Worm (Caenorhabditis elegans) whole organism, L4 larva: ENCODE data around the gene F16B4.2.

Experiments
- F10B5.3 ChIP-seq: sonication (generic microtip); optimal IDR thresholded peaks from 2 replicates; lab custom pipeline; 2016; ENCODE audit warnings: mild to moderate bottlenecking, missing genetic modification characterization, missing compliant biosample characterization
- F37D6.2 ChIP-seq: sonication (generic microtip); optimal IDR thresholded peaks from 2 replicates; lab custom pipeline; 2016; ENCODE audit warnings: mild to moderate bottlenecking, missing genetic modification characterization, missing compliant biosample characterization
- F49E8.2 ChIP-seq: sonication (generic microtip); optimal IDR thresholded peaks from 2 replicates; lab custom pipeline; 2016; ENCODE audit warnings: missing compliant biosample characterization, mild to moderate bottlenecking, missing genetic modification characterization, borderline replicate concordance
- aha-1 ChIP-seq: fragments of 150-350 bp; peaks from one replicate; lab custom pipeline; 2014; ENCODE audit warnings: missing biosample characterization, missing genetic modification characterization
- ctbp-1 ChIP-seq: fragments of 200-800 bp; sonication (Bioruptor generic); IDR thresholded peaks from 2 replicates; pipeline ENCODE4 v1.3.6; 2022; ENCODE audit warnings: missing genetic modification reagents, missing genetic modification characterization, missing compliant biosample characterization
- daf-16 ChIP-seq, 3 experiments: sonication (generic microtip); optimal IDR thresholded peaks; 2 replicates each; lab custom pipeline; 2016 to 2017; ENCODE audit warnings: missing genetic modification characterization in 3 of 3, missing genetic modification reagents in 3 of 3, mild to moderate bottlenecking in 2 of 3, missing compliant biosample characterization in 2 of 3, missing biosample characterization in 1 of 3, moderate library complexity in 1 of 3
- daf-8 ChIP-seq: fragments of 200-800 bp; sonication (Bioruptor generic); IDR thresholded peaks from 2 replicates; pipeline ENCODE4 v1.3.6; 2022; ENCODE audit warnings: missing genetic modification characterization, missing compliant biosample characterization
- dmd-9 ChIP-seq: fragments of 200-800 bp; sonication (Bioruptor generic); IDR thresholded peaks from 2 replicates; pipeline ENCODE4 v1.3.6; 2022; ENCODE audit warnings: missing genetic modification reagents, missing genetic modification characterization, missing compliant biosample characterization
- duxl-1 ChIP-seq: sonication (generic microtip); optimal IDR thresholded peaks from 2 replicates; lab custom pipeline; 2016; ENCODE audit warnings: mild to moderate bottlenecking, missing genetic modification characterization, moderate library complexity, missing compliant biosample characterization; ENCODE audit not compliant: poor library complexity
- dve-1 ChIP-seq: sonication (generic microtip); optimal IDR thresholded peaks from 2 replicates; lab custom pipeline; 2017; ENCODE audit warnings: antibody characterized with exemption, mild to moderate bottlenecking, missing genetic modification characterization, missing compliant biosample characterization; ENCODE audit not compliant: insufficient read depth
- fos-1 ChIP-seq: fragments of 150-350 bp; optimal IDR thresholded peaks from 2 replicates; lab custom pipeline; 2014; ENCODE audit warnings: missing biosample characterization, missing genetic modification characterization
- lim-7 ChIP-seq: fragments of 200-800 bp; sonication (Bioruptor generic); IDR thresholded peaks from 2 replicates; pipeline ENCODE4 v1.3.6; 2022; ENCODE audit warnings: missing genetic modification characterization, missing compliant biosample characterization
- lin-13 ChIP-seq: fragments of 150-350 bp; optimal IDR thresholded peaks from 2 replicates; lab custom pipeline; 2014; ENCODE audit warnings: missing biosample characterization, missing genetic modification reagents, missing genetic modification characterization
- lin-15B ChIP-seq: fragments of 150-350 bp; sonication (generic microtip); optimal IDR thresholded peaks from 3 replicates; lab custom pipeline; 2014; ENCODE audit warnings: missing biosample characterization, missing genetic modification characterization
- lin-38 ChIP-seq: fragments of 200-800 bp; sonication (Bioruptor generic); IDR thresholded peaks from 2 replicates; pipeline ENCODE4 v1.3.6; 2022; ENCODE audit warnings: missing genetic modification reagents, missing genetic modification characterization, missing compliant biosample characterization
- lin-39 ChIP-seq: fragments of 150-350 bp; optimal IDR thresholded peaks from 2 replicates; lab custom pipeline; 2014; ENCODE audit warnings: missing biosample characterization, missing genetic modification reagents, missing genetic modification characterization
- madf-5 ChIP-seq, 2 experiments: fragments of 200-800 bp; sonication (Bioruptor generic); IDR thresholded peaks; 2 replicates each; pipeline ENCODE4 v1.3.6; 2022; ENCODE audit warnings: missing compliant biosample characterization in 2 of 2, missing genetic modification characterization in 2 of 2
- madf-9 ChIP-seq: fragments of 200-800 bp; sonication (Bioruptor generic); conservative IDR thresholded peaks from 2 replicates; pipeline ENCODE4 v1.3.6; 2022; ENCODE audit warnings: missing genetic modification reagents, missing genetic modification characterization, missing compliant biosample characterization
- mxl-2 ChIP-seq: fragments of 200-800 bp; sonication (Bioruptor generic); conservative IDR thresholded peaks from 2 replicates; pipeline ENCODE4 v1.3.6; 2022; ENCODE audit warnings: missing genetic modification reagents, missing genetic modification characterization, missing compliant biosample characterization
- mxl-3 ChIP-seq: fragments of 200-800 bp; sonication (Bioruptor generic); optimal IDR thresholded peaks from 2 replicates; lab custom pipeline; 2018; ENCODE audit warnings: mild to moderate bottlenecking, missing genetic modification characterization, missing compliant biosample characterization
- nhr-10 ChIP-seq: fragments of 150-350 bp; optimal IDR thresholded peaks from 2 replicates; lab custom pipeline; 2014; ENCODE audit warnings: missing biosample characterization, missing genetic modification characterization
- nhr-102 ChIP-seq: sonication (generic microtip); optimal IDR thresholded peaks from 2 replicates; lab custom pipeline; 2016; ENCODE audit warnings: mild to moderate bottlenecking, missing genetic modification characterization, moderate library complexity, missing compliant biosample characterization
- nhr-11 ChIP-seq: fragments of 150-350 bp; optimal IDR thresholded peaks from 2 replicates; lab custom pipeline; 2014; ENCODE audit warnings: missing biosample characterization, missing genetic modification characterization
- nhr-25 ChIP-seq: sonication (generic microtip); optimal IDR thresholded peaks from 2 replicates; lab custom pipeline; 2017; ENCODE audit warnings: missing genetic modification characterization, mild to moderate bottlenecking, missing compliant biosample characterization, antibody characterized with exemption, moderate library complexity, borderline replicate concordance; ENCODE audit not compliant: insufficient read depth
- nhr-48 ChIP-seq: sonication (generic microtip); optimal IDR thresholded peaks from 2 replicates; lab custom pipeline; 2016; ENCODE audit warnings: mild to moderate bottlenecking, missing genetic modification characterization, missing compliant biosample characterization
- php-3 ChIP-seq: fragments of 200-800 bp; sonication (Bioruptor generic); IDR thresholded peaks from 2 replicates; pipeline ENCODE4 v1.3.6; 2022; ENCODE audit warnings: missing genetic modification reagents, missing genetic modification characterization, missing compliant biosample characterization
- rbr-2 ChIP-seq: sonication (generic microtip); optimal IDR thresholded peaks from 2 replicates; lab custom pipeline; 2016; ENCODE audit warnings: missing genotype, missing genetic modification characterization, missing compliant biosample characterization
- saeg-2 ChIP-seq: fragments of 200-800 bp; sonication (Bioruptor generic); IDR thresholded peaks from 2 replicates; pipeline ENCODE4 v1.3.6; 2022; ENCODE audit warnings: missing genetic modification reagents, missing genetic modification characterization, missing compliant biosample characterization
- sdz-12 ChIP-seq: fragments of 200-800 bp; sonication (Bioruptor generic); optimal IDR thresholded peaks from 2 replicates; lab custom pipeline; 2018; ENCODE audit warnings: mild to moderate bottlenecking, missing genetic modification characterization, missing compliant biosample characterization
- unc-62 ChIP-seq, 3 experiments: fragments of 150-350 bp in 1 of 3; sonication (generic microtip); optimal IDR thresholded peaks in 2 of 3; peaks in 1 of 3; 1 replicate in 1 of 3; 2 replicates in 2 of 3; lab custom pipeline; 2014 to 2017; ENCODE audit warnings: missing biosample characterization in 3 of 3, missing genetic modification characterization in 3 of 3, missing genetic modification reagents in 3 of 3, missing genotype in 1 of 3
- zfp-2 ChIP-seq: sonication (generic microtip); optimal IDR thresholded peaks from 2 replicates; lab custom pipeline; 2016; ENCODE audit warnings: mild to moderate bottlenecking, missing genetic modification characterization, missing compliant biosample characterization
- zip-11 ChIP-seq: fragments of 200-800 bp; sonication (Bioruptor generic); IDR thresholded peaks from 2 replicates; pipeline ENCODE4 v1.3.6; 2022; ENCODE audit warnings: missing genetic modification characterization, missing compliant biosample characterization

F16B4.2 gene

ce11 chrV:1566776-1567175 lies 34.1 kb upstream of the F16B4.2 start, which contains the start of gene cdc-25.2:
cdc-25.2 (plus strand) TSS chrV:1567076.
- TF ChIP-seq mxl-2 (GFP tag; lab: Robert Waterston, UW) (no peak), F37D6.2 (tag; lab: Kevin White, UChicago) (no peak)

DNA sequence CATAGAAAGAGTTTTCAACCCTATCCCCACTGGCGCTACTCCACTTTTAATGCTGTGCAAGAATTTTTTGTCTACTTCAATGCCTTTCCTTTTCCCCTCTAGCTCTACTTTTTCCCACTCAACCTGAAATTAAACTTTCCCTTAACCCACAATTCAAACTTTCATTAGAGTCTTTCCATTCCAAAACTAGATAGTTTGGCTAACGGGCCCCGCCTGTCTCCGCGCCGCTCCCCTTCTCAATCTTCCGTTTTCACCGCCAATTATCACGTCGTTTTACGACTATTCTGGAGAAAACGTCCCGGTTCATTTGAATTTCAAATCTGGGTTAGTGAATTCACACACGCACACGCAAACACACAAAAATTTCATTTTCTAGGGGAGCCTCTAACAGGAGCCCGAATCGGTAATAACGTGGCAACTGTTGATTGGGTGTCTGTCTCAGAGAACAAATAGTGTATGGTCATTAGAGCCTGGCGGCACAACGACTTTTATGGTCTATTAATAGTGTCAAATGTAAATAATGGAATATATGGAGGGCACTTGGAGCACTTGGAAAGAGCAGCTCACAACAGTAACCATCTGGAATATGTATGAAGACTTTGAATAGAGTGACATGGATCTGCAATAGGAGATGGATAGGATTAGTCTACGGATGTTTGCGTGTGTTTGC lies 31.0 kb upstream of the F16B4.2 start:
- TF ChIP-seq aha-1 (tag; lab: Kevin White, UChicago) (peak; percentile 67), mxl-3 (GFP tag; lab: Kevin White, UChicago) (no peak), lim-7 (GFP tag; lab: Robert Waterston, UW) (no peak), unc-62 (GFP tag; optimal IDR thresholded peaks at IDR 0.05 in 1 of 2; lab: Kevin White, UChicago) (peak in 1 of 2 experiments; percentile 52), unc-62 (tag; optimal IDR thresholded peaks at IDR 0.05; lab: Kevin White, UChicago) (no peak)

DNA sequence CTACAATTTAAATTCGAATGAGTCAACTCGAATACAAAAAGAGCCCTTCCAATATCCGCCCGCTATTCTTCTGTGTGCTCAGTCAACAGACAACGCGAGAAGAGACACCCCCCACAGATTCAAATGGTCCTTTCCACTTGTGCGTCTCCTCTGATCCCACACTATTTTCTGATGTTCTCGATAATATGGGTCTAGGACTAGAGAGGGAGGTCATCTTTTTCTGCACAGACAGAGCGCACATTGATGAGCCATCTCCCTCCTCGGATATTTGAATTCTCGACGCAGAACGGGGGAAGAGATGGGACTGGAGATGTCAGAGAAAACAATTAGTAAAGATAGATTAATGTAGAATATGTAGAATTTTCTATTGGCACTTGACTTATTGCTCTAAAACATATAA lies 30.2 kb upstream of the F16B4.2 start:
- TF ChIP-seq madf-9 (GFP tag; lab: Robert Waterston, UW), result no peak
- TF ChIP-seq unc-62 (GFP tag; optimal IDR thresholded peaks at IDR 0.05 in 1 of 2; lab: Kevin White, UChicago), result no peak
- TF ChIP-seq unc-62 (tag; optimal IDR thresholded peaks at IDR 0.05; lab: Kevin White, UChicago), result no peak
- TF ChIP-seq nhr-102 (tag; lab: Kevin White, UChicago), result no peak
- TF ChIP-seq php-3 (GFP tag; lab: Robert Waterston, UW), result no peak
- TF ChIP-seq lin-39, result no peak
- no peak for TF ChIP-seq saeg-2 (GFP tag; lab: Robert Waterston, UW)
- TF ChIP-seq lin-13 (GFP tag; lab: Kevin White, UChicago), result no peak
- TF ChIP-seq nhr-10, result no peak
- TF ChIP-seq fos-1 (tag; lab: Kevin White, UChicago), result no peak
- TF ChIP-seq nhr-11, result no peak
- no peak for TF ChIP-seq daf-16 (GFP tag; optimal IDR thresholded peaks at IDR 0.05; lab: Kevin White, UChicago)
- TF ChIP-seq daf-16 (tag; optimal IDR thresholded peaks at IDR 0.05; lab: Kevin White, UChicago), result no peak
- TF ChIP-seq dve-1 (tag; lab: Kevin White, UChicago), result no peak
- TF ChIP-seq zip-11, result no peak
- no peak for TF ChIP-seq zfp-2
- TF ChIP-seq ctbp-1 (GFP tag; lab: Robert Waterston, UW), result no peak
- TF ChIP-seq lin-15B (tag; lab: Kevin White, UChicago), result no peak

- TF ChIP-seq rbr-2, result no peak
- TF ChIP-seq sdz-12 (GFP tag; lab: Kevin White, UChicago), result no peak
- no peak for TF ChIP-seq madf-5 (GFP tag; IDR thresholded peaks at IDR 0.05; lab: Robert Waterston, UW)
- no peak for TF ChIP-seq lin-38 (GFP tag; lab: Robert Waterston, UW)
- 0 out of 2 replicates have a peak, but pooled peaks have one; percentile 26 for TF ChIP-seq dmd-9
- no peak for TF ChIP-seq F10B5.3 (tag; lab: Kevin White, UChicago)
Observed at ce11 chrV:1572585-1572984, 28.3 kb upstream of the F16B4.2 start.

DNA sequence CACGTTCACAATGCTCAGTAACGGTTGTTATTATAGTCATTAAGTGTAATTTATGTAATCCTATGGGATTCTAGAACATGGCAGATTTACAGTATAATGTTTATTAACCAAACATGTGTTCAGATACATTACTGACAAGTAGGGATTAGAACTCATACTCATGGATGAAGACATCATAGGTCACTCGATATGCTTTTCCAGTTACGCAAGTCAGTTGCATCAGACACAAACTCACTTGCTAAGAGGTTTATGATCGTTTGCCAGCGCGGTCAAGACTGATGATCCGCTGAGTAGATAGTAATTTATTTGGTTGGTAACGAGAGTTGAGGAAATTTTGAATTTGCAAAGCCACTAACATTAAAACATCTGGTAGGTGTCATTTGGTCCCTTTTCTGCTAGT lies 26.2 kb upstream of the F16B4.2 start:
- TF ChIP-seq lin-38 (GFP tag; lab: Robert Waterston, UW), result no peak
- TF ChIP-seq lim-7 (GFP tag; lab: Robert Waterston, UW), result no peak
- no peak for TF ChIP-seq nhr-25 (tag; lab: Kevin White, UChicago)
- no peak for TF ChIP-seq duxl-1 (tag; lab: Kevin White, UChicago)
- TF ChIP-seq F49E8.2 (tag; lab: Kevin White, UChicago), result no peak
- TF ChIP-seq daf-8 (GFP tag; lab: Robert Waterston, UW), result no peak
- peak; percentile 79 for TF ChIP-seq aha-1 (tag; lab: Kevin White, UChicago)
- TF ChIP-seq nhr-48, result no peak
- no peak for TF ChIP-seq zfp-2
- TF ChIP-seq unc-62 (GFP tag; optimal IDR thresholded peaks at IDR 0.05 in 1 of 2; lab: Kevin White, UChicago), result peak in 1 of 2 experiments; percentile 41
- no peak for TF ChIP-seq unc-62 (tag; optimal IDR thresholded peaks at IDR 0.05; lab: Kevin White, UChicago)
